Worm (Caenorhabditis elegans): ENCODE data around the gene asp-19.

The asp-19 gene

ce11 chrV:18729324-18729924 is at the start of gene asp-19:
Gene asp-19 (minus strand): TSS chrV:18729374.
- TF ChIP-seq Y22D7AL.16 (tag; optimal IDR thresholded peaks at IDR 0.05) = no peak
- no peak for TF ChIP-seq ceh-34 (tag; optimal IDR thresholded peaks at IDR 0.05)
- TF ChIP-seq pqm-1 (tag; optimal IDR thresholded peaks at IDR 0.05) = no peak
- TF ChIP-seq ztf-16 (tag; optimal IDR thresholded peaks at IDR 0.05) = no peak
- no peak for TF ChIP-seq ceh-14 (tag; optimal IDR thresholded peaks at IDR 0.05)
- TF ChIP-seq madf-2 (tag; optimal IDR thresholded peaks at IDR 0.05) = no peak
- TF ChIP-seq ref-2 (tag; optimal IDR thresholded peaks at IDR 0.05) = no peak
- TF ChIP-seq fkh-6 (tag; optimal IDR thresholded peaks at IDR 0.05) = no peak
- TF ChIP-seq C08G9.2 (tag; optimal IDR thresholded peaks at IDR 0.05) = no peak
- TF ChIP-seq pag-3 (tag; optimal IDR thresholded peaks at IDR 0.05; ENCODE audit: borderline replicate concordance) = no peak
- TF ChIP-seq rnt-1 (tag; optimal IDR thresholded peaks at IDR 0.05) = no peak
- TF ChIP-seq lin-11 (tag; optimal IDR thresholded peaks at IDR 0.05) = no peak
- TF ChIP-seq pat-9 (tag; optimal IDR thresholded peaks at IDR 0.05) = no peak
- TF ChIP-seq ceh-19 (GFP tag; optimal IDR thresholded peaks at IDR 0.05) = no peak
- no peak for TF ChIP-seq ceh-6 (GFP tag; optimal IDR thresholded peaks at IDR 0.05)
- TF ChIP-seq pax-1 (tag; optimal IDR thresholded peaks at IDR 0.05) = no peak
- TF ChIP-seq hlh-6 (tag; optimal IDR thresholded peaks at IDR 0.05) = no peak
- TF ChIP-seq npax-4 (tag; optimal IDR thresholded peaks at IDR 0.05) = no peak
- TF ChIP-seq pha-2 (tag; optimal IDR thresholded peaks at IDR 0.05) = no peak

ce11 chrV:18776245-18776737 is 47.1 kb upstream of the asp-19 start, which contains the start of gene Y17D7B.4:
Gene Y17D7B.4 (minus strand): TSS chrV:18776687.
- no peak for TF ChIP-seq ceh-9 (tag; optimal IDR thresholded peaks at IDR 0.05)
- no peak for TF ChIP-seq pha-2 (tag; optimal IDR thresholded peaks at IDR 0.05)
- no peak for TF ChIP-seq ttx-3 (tag; optimal IDR thresholded peaks at IDR 0.05)
- no peak for TF ChIP-seq mec-3 (tag; optimal IDR thresholded peaks at IDR 0.05; ENCODE audit: borderline replicate concordance)
- TF ChIP-seq ceh-6 (GFP tag; optimal IDR thresholded peaks at IDR 0.05) = no peak
- no peak for TF ChIP-seq K02D7.2 (tag; optimal IDR thresholded peaks at IDR 0.05)
- TF ChIP-seq ceh-30 (tag; optimal IDR thresholded peaks at IDR 0.05) = no peak
- TF ChIP-seq dmd-4 (tag; optimal IDR thresholded peaks at IDR 0.05; ENCODE audit: borderline replicate concordance) = no peak
- TF ChIP-seq ceh-24 (tag; optimal IDR thresholded peaks at IDR 0.05) = no peak
- no peak for TF ChIP-seq pat-9 (tag; optimal IDR thresholded peaks at IDR 0.05)
- no peak for TF ChIP-seq sdc-2 (tag; optimal IDR thresholded peaks at IDR 0.05)

ce11 chrV:18772761-18773160 is 43.6 kb upstream of the asp-19 start, which contains the start of gene clec-257:
Gene clec-257 (plus strand): TSS chrV:18773061.
- TF ChIP-seq ref-2 (tag; optimal IDR thresholded peaks at IDR 0.05) = no peak
- no peak for TF ChIP-seq rnt-1 (tag; optimal IDR thresholded peaks at IDR 0.05)

- TF ChIP-seq F13H6.1 (tag; optimal IDR thresholded peaks at IDR 0.05) (no peak), pax-1 (tag; optimal IDR thresholded peaks at IDR 0.05) (no peak), rnt-1 (tag; optimal IDR thresholded peaks at IDR 0.05) (no peak), ceh-30 (tag; optimal IDR thresholded peaks at IDR 0.05) (no peak), ceh-24 (tag; optimal IDR thresholded peaks at IDR 0.05) (no peak), elt-4 (tag; optimal IDR thresholded peaks at IDR 0.05) (no peak), ceh-22 (tag; optimal IDR thresholded peaks at IDR 0.05) (no peak), madf-2 (tag; optimal IDR thresholded peaks at IDR 0.05) (no peak), nhr-232 (tag; optimal IDR thresholded peaks at IDR 0.05) (no peak), hlh-15 (tag; optimal IDR thresholded peaks at IDR 0.05) (no peak), dmd-4 (tag; optimal IDR thresholded peaks at IDR 0.05; ENCODE audit: borderline replicate concordance) (no peak), nhr-11 (tag; optimal IDR thresholded peaks at IDR 0.05) (no peak), K02D7.2 (tag; optimal IDR thresholded peaks at IDR 0.05) (no peak), Y22D7AL.16 (tag; optimal IDR thresholded peaks at IDR 0.05) (no peak)
These were observed 42.7 kb upstream of the asp-19 start for ce11 chrV:18771804-18772386.

ce11 chrV:18771390-18771789 is 42.2 kb upstream of the asp-19 start, which contains the start of gene clec-256:
Gene clec-256 (plus strand): TSS chrV:18771690.
- no peak for TF ChIP-seq ets-4 (tag; optimal IDR thresholded peaks at IDR 0.05)
- no peak for TF ChIP-seq lin-11 (tag; optimal IDR thresholded peaks at IDR 0.05)
- no peak for TF ChIP-seq hlh-30 (tag; optimal IDR thresholded peaks at IDR 0.05; ENCODE audit: insufficient read depth)
- TF ChIP-seq unc-3 (GFP tag; conservative IDR thresholded peaks at IDR 0.05) = no peak
- no peak for TF ChIP-seq unc-3 (tag; optimal IDR thresholded peaks at IDR 0.05)
- TF ChIP-seq ceh-24 (tag; optimal IDR thresholded peaks at IDR 0.05) = no peak
- TF ChIP-seq hlh-15 (tag; optimal IDR thresholded peaks at IDR 0.05) = no peak
- no peak for TF ChIP-seq T23F11.4 (GFP tag; optimal IDR thresholded peaks at IDR 0.05)
- no peak for TF ChIP-seq dve-1 (tag; optimal IDR thresholded peaks at IDR 0.05)
- no peak for TF ChIP-seq C08G9.2 (tag; optimal IDR thresholded peaks at IDR 0.05)
- TF ChIP-seq ref-2 (tag; optimal IDR thresholded peaks at IDR 0.05) = no peak
- TF ChIP-seq sdc-2 (tag; optimal IDR thresholded peaks at IDR 0.05) = no peak
- no peak for TF ChIP-seq hlh-8 (tag; optimal IDR thresholded peaks at IDR 0.05)
- no peak for TF ChIP-seq che-1 (tag; optimal IDR thresholded peaks at IDR 0.05)
- TF ChIP-seq syd-9 (tag; optimal IDR thresholded peaks at IDR 0.05) = no peak
